Worm (Caenorhabditis elegans) whole organism, L1 larva: Measurements from ENCODE around the gene zak-1.

Experiments used
- aha-1 ChIP-seq: fragments of 150-350 bp; optimal IDR thresholded peaks from 2 replicates; lab custom pipeline; 2014; ENCODE audit warnings: missing biosample characterization, missing genetic modification characterization
- ama-1 ChIP-seq: fragments of 150-350 bp; optimal IDR thresholded peaks from 2 replicates; lab custom pipeline; 2014
- ceh-90 ChIP-seq: sonication (generic microtip); optimal IDR thresholded peaks from 2 replicates; lab custom pipeline; 2016; ENCODE audit warnings: missing genetic modification characterization, missing compliant biosample characterization
- fkh-4 ChIP-seq: sonication (generic microtip); optimal IDR thresholded peaks from 2 replicates; lab custom pipeline; 2016; ENCODE audit warnings: missing compliant biosample characterization, missing genetic modification characterization, borderline replicate concordance
- fos-1 ChIP-seq: fragments of 150-350 bp; optimal IDR thresholded peaks from 2 replicates; lab custom pipeline; 2014; ENCODE audit warnings: missing biosample characterization, missing genetic modification characterization
- hlh-4 ChIP-seq: sonication (generic microtip); optimal IDR thresholded peaks from 2 replicates; lab custom pipeline; 2016; ENCODE audit warnings: mild to moderate bottlenecking, missing genetic modification characterization, missing compliant biosample characterization
- hpl-2 ChIP-seq: fragments of 150-350 bp; optimal IDR thresholded peaks from 2 replicates; lab custom pipeline; 2014; ENCODE audit warnings: missing biosample characterization, missing genetic modification reagents, missing genetic modification characterization
- lin-15B ChIP-seq: fragments of 150-350 bp; sonication (generic microtip); optimal IDR thresholded peaks from 3 replicates; lab custom pipeline; 2014; ENCODE audit warnings: missing biosample characterization, missing genetic modification characterization
- nhr-20 ChIP-seq: sonication (generic microtip); optimal IDR thresholded peaks from 2 replicates; lab custom pipeline; 2016; ENCODE audit warnings: mild to moderate bottlenecking, missing genetic modification characterization, missing compliant biosample characterization
- nhr-71 ChIP-seq: sonication (generic microtip); optimal IDR thresholded peaks from 2 replicates; lab custom pipeline; 2016; ENCODE audit warnings: mild to moderate bottlenecking, missing genetic modification characterization, moderate library complexity, missing compliant biosample characterization
- skn-1 ChIP-seq: fragments of 150-350 bp; optimal IDR thresholded peaks from 2 replicates; lab custom pipeline; 2014; ENCODE audit warnings: missing biosample characterization, missing genetic modification characterization
- tbx-2 ChIP-seq: sonication (generic microtip); optimal IDR thresholded peaks from 2 replicates; lab custom pipeline; 2016; ENCODE audit warnings: missing genetic modification characterization, missing compliant biosample characterization
- zag-1 ChIP-seq: fragments of 150-350 bp; optimal IDR thresholded peaks from 2 replicates; lab custom pipeline; 2014; ENCODE audit warnings: missing biosample characterization, missing genetic modification characterization
- ztf-4 ChIP-seq: fragments of 150-350 bp; optimal IDR thresholded peaks from 2 replicates; lab custom pipeline; 2014; ENCODE audit warnings: missing biosample characterization, missing genetic modification characterization

- TF ChIP-seq lin-15B (tag; lab: Kevin White, UChicago) = no peak
- no peak for TF ChIP-seq ceh-90 (tag; lab: Kevin White, UChicago)
- no peak for TF ChIP-seq ztf-4 (tag; lab: Kevin White, UChicago)
- no peak for TF ChIP-seq hpl-2 (GFP tag; lab: Kevin White, UChicago)
- no peak for TF ChIP-seq fos-1 (tag; lab: Kevin White, UChicago)
- no peak for TF ChIP-seq nhr-20 (tag; lab: Kevin White, UChicago)
- TF ChIP-seq ama-1 (lab: Kevin White, UChicago) = no peak
- peak; percentile 3 for TF ChIP-seq tbx-2
- no peak for TF ChIP-seq aha-1
- no peak for TF ChIP-seq zag-1 (tag; lab: Kevin White, UChicago)
- TF ChIP-seq nhr-71 (tag; lab: Kevin White, UChicago) = peak; percentile 5
- TF ChIP-seq fkh-4 = no peak
- no peak for TF ChIP-seq skn-1 (tag; lab: Kevin White, UChicago)
- no peak for TF ChIP-seq hlh-4
Observed at ce11 chrIII:6903056-6903977, 46.7 kb upstream of the zak-1 start, which contains the start of the genes brc-2 and T07E3.3.
